Worm (Caenorhabditis elegans) whole organism, late embryonic: ENCODE results near the gene K10B3.1.

ENCODE experiments used
- C38D4.7 ChIP-seq: fragments of 200-800 bp; sonication (Bioruptor generic); optimal IDR thresholded peaks from 2 replicates; lab custom pipeline; 2018; ENCODE audit warnings: mild to moderate bottlenecking, missing genetic modification characterization, moderate library complexity, missing compliant biosample characterization
- F13H6.1 ChIP-seq: sonication (generic microtip); optimal IDR thresholded peaks from 2 replicates; lab custom pipeline; 2016; ENCODE audit warnings: missing genetic modification characterization, missing compliant biosample characterization
- K02D7.2 ChIP-seq: sonication (generic microtip); optimal IDR thresholded peaks from 2 replicates; lab custom pipeline; 2017; ENCODE audit warnings: mild to moderate bottlenecking, missing genetic modification characterization, missing compliant biosample characterization
- K09A11.1 ChIP-seq: sonication (generic microtip); optimal IDR thresholded peaks from 2 replicates; lab custom pipeline; 2017; ENCODE audit warnings: antibody characterized with exemption, mild to moderate bottlenecking, missing genetic modification characterization, missing compliant biosample characterization; ENCODE audit not compliant: insufficient read depth
- ama-1 ChIP-seq: fragments of 150-350 bp; optimal IDR thresholded peaks from 2 replicates; lab custom pipeline; 2014
- ceh-19 ChIP-seq: fragments of 200-800 bp; sonication (Bioruptor generic); optimal IDR thresholded peaks from 2 replicates; lab custom pipeline; 2018; ENCODE audit warnings: mild to moderate bottlenecking, missing genetic modification characterization, missing compliant biosample characterization
- ceh-2 ChIP-seq: sonication (generic microtip); optimal IDR thresholded peaks from 2 replicates; lab custom pipeline; 2016; ENCODE audit warnings: missing genotype, missing genetic modification characterization, missing compliant biosample characterization
- ceh-24 ChIP-seq: sonication (generic microtip); optimal IDR thresholded peaks from 2 replicates; lab custom pipeline; 2016; ENCODE audit warnings: mild to moderate bottlenecking, missing genetic modification characterization, missing compliant biosample characterization
- ceh-30 ChIP-seq: fragments of 150-350 bp; optimal IDR thresholded peaks from 2 replicates; lab custom pipeline; 2014; ENCODE audit warnings: missing biosample characterization, missing genetic modification characterization
- ceh-45 ChIP-seq: fragments of 200-800 bp; sonication (Bioruptor generic); IDR thresholded peaks from 2 replicates; pipeline ENCODE4 v1.3.6; 2022; ENCODE audit warnings: missing genetic modification reagents, missing genetic modification characterization, missing compliant biosample characterization
- ceh-6 ChIP-seq: fragments of 200-800 bp; sonication (Bioruptor generic); optimal IDR thresholded peaks from 2 replicates; lab custom pipeline; 2018; ENCODE audit warnings: mild to moderate bottlenecking, missing genetic modification characterization, missing compliant biosample characterization
- dmd-4 ChIP-seq: sonication (generic microtip); optimal IDR thresholded peaks from 2 replicates; lab custom pipeline; 2016; ENCODE audit warnings: borderline replicate concordance, missing genetic modification characterization, missing compliant biosample characterization
- dve-1 ChIP-seq: sonication (generic microtip); optimal IDR thresholded peaks from 2 replicates; lab custom pipeline; 2017; ENCODE audit warnings: antibody characterized with exemption, mild to moderate bottlenecking, missing genetic modification characterization, missing compliant biosample characterization
- elt-4 ChIP-seq: sonication (generic microtip); optimal IDR thresholded peaks from 2 replicates; lab custom pipeline; 2016; ENCODE audit warnings: missing genetic modification characterization, missing compliant biosample characterization
- eyg-1 ChIP-seq: sonication (generic microtip); optimal IDR thresholded peaks from 2 replicates; lab custom pipeline; 2016; ENCODE audit warnings: missing genotype, missing genetic modification characterization, missing compliant biosample characterization
- fax-1 ChIP-seq: sonication (generic microtip); optimal IDR thresholded peaks from 2 replicates; lab custom pipeline; 2016; ENCODE audit warnings: missing genotype, missing genetic modification characterization, missing compliant biosample characterization
- fkh-6 ChIP-seq: sonication (generic microtip); optimal IDR thresholded peaks from 2 replicates; lab custom pipeline; 2016; ENCODE audit warnings: missing genetic modification characterization, missing compliant biosample characterization
- gmeb-2 ChIP-seq: sonication (generic microtip); optimal IDR thresholded peaks from 2 replicates; lab custom pipeline; 2016; ENCODE audit warnings: missing genetic modification characterization, inconsistent platforms, missing compliant biosample characterization
- hlh-13 ChIP-seq: fragments of 200-800 bp; sonication (Bioruptor generic); optimal IDR thresholded peaks from 2 replicates; lab custom pipeline; 2018; ENCODE audit warnings: mild to moderate bottlenecking, missing genetic modification characterization, missing compliant biosample characterization
- hlh-15 ChIP-seq: sonication (generic microtip); optimal IDR thresholded peaks from 2 replicates; lab custom pipeline; 2016; ENCODE audit warnings: missing genetic modification characterization, missing compliant biosample characterization
- hlh-6 ChIP-seq: sonication (generic microtip); optimal IDR thresholded peaks from 2 replicates; lab custom pipeline; 2016; ENCODE audit warnings: missing genotype, missing genetic modification characterization, missing compliant biosample characterization
- hlh-8 ChIP-seq: sonication (generic microtip); optimal IDR thresholded peaks from 2 replicates; lab custom pipeline; 2016; ENCODE audit warnings: missing genotype, missing genetic modification characterization, missing compliant biosample characterization
- mec-3 ChIP-seq: sonication (generic microtip); optimal IDR thresholded peaks from 2 replicates; lab custom pipeline; 2016; ENCODE audit warnings: borderline replicate concordance, missing genetic modification characterization, missing compliant biosample characterization
- nhr-11 ChIP-seq: fragments of 150-350 bp; optimal IDR thresholded peaks from 2 replicates; lab custom pipeline; 2014; ENCODE audit warnings: missing biosample characterization, missing genetic modification characterization
- nhr-232 ChIP-seq: sonication (generic microtip); optimal IDR thresholded peaks from 2 replicates; lab custom pipeline; 2016; ENCODE audit warnings: missing genetic modification characterization, missing compliant biosample characterization
- npax-4 ChIP-seq: sonication (generic microtip); optimal IDR thresholded peaks from 2 replicates; lab custom pipeline; 2016; ENCODE audit warnings: missing genetic modification characterization, missing compliant biosample characterization
- odd-2 ChIP-seq: sonication (generic microtip); optimal IDR thresholded peaks from 2 replicates; lab custom pipeline; 2017; ENCODE audit warnings: antibody characterized with exemption, mild to moderate bottlenecking, missing genetic modification characterization, missing compliant biosample characterization
- pag-3 ChIP-seq: sonication (generic microtip); optimal IDR thresholded peaks from 2 replicates; lab custom pipeline; 2016; ENCODE audit warnings: missing compliant biosample characterization, missing genetic modification characterization, borderline replicate concordance
- pat-9 ChIP-seq: fragments of 200-800 bp; sonication (Bioruptor generic); optimal IDR thresholded peaks from 2 replicates; lab custom pipeline; 2018; ENCODE audit warnings: mild to moderate bottlenecking, missing genetic modification characterization, moderate library complexity, missing compliant biosample characterization
- pax-1 ChIP-seq: fragments of 150-350 bp; optimal IDR thresholded peaks from 2 replicates; lab custom pipeline; 2014; ENCODE audit warnings: missing biosample characterization, missing genetic modification characterization
- pha-4 ChIP-seq: fragments of 150-350 bp; optimal IDR thresholded peaks from 2 replicates; lab custom pipeline; 2018; ENCODE audit warnings: missing biosample characterization, missing genetic modification reagents, missing genetic modification characterization
- sox-2 ChIP-seq: fragments of 200-800 bp; sonication (Bioruptor generic); IDR thresholded peaks from 2 replicates; pipeline ENCODE4 v1.3.6; 2022; ENCODE audit warnings: missing genetic modification reagents, missing genetic modification characterization, missing compliant biosample characterization
- sox-4 ChIP-seq: sonication (generic microtip); optimal IDR thresholded peaks from 2 replicates; lab custom pipeline; 2017; ENCODE audit warnings: mild to moderate bottlenecking, missing genetic modification characterization, inconsistent platforms, missing compliant biosample characterization
- tbx-2 ChIP-seq: sonication (generic microtip); optimal IDR thresholded peaks from 2 replicates; lab custom pipeline; 2016; ENCODE audit warnings: missing genetic modification characterization, missing compliant biosample characterization
- unc-3 ChIP-seq, 2 experiments: fragments of 200-800 bp in 1 of 2; sonication (Bioruptor generic) in 1 of 2; sonication (generic microtip) in 1 of 2; conservative IDR thresholded peaks in 1 of 2; optimal IDR thresholded peaks in 1 of 2; 2 replicates each; pipeline versions ENCODE4 v1.3.6 to Lab custom; 2016 to 2022; ENCODE audit warnings: missing compliant biosample characterization in 2 of 2, missing genetic modification characterization in 2 of 2, missing genetic modification reagents in 1 of 2
- unc-42 ChIP-seq: sonication (generic microtip); optimal IDR thresholded peaks from 2 replicates; lab custom pipeline; 2016; ENCODE audit warnings: missing genotype, missing genetic modification characterization, missing compliant biosample characterization
- unc-55 ChIP-seq: sonication (generic microtip); optimal IDR thresholded peaks from 2 replicates; lab custom pipeline; 2017; ENCODE audit warnings: missing biosample characterization, missing genetic modification reagents, missing genetic modification characterization

K10B3.1 gene

ce11 chrX:3135186-3135585 lies at the start of gene K10B3.1:
Gene K10B3.1, plus strand, starts transcription at chrX:3135486.
- no peak for TF ChIP-seq npax-4 (tag; lab: Kevin White, UChicago)
- no peak for TF ChIP-seq ama-1 (lab: Kevin White, UChicago)
- no peak for TF ChIP-seq F13H6.1 (tag; lab: Kevin White, UChicago)
- no peak for TF ChIP-seq unc-55 (GFP tag; lab: Kevin White, UChicago)
- TF ChIP-seq gmeb-2 (tag; lab: Kevin White, UChicago), result no peak
- no peak for TF ChIP-seq elt-4
- TF ChIP-seq pat-9 (tag; lab: Kevin White, UChicago), result no peak
- no peak for TF ChIP-seq sox-2 (GFP tag; lab: Robert Waterston, UW)
- no peak for TF ChIP-seq pag-3
- no peak for TF ChIP-seq dmd-4 (tag; lab: Kevin White, UChicago)
- no peak for TF ChIP-seq nhr-11 (tag; lab: Kevin White, UChicago)
- TF ChIP-seq tbx-2 (tag; lab: Kevin White, UChicago), result no peak
- TF ChIP-seq fax-1 (tag; lab: Kevin White, UChicago), result no peak
- no peak for TF ChIP-seq ceh-45 (GFP tag; lab: Robert Waterston, UW)
- TF ChIP-seq unc-3 (GFP tag; conservative IDR thresholded peaks at IDR 0.05; lab: Robert Waterston, UW), result no peak
- TF ChIP-seq unc-3 (tag; optimal IDR thresholded peaks at IDR 0.05; lab: Kevin White, UChicago), result no peak
- no peak for TF ChIP-seq ceh-30 (tag; lab: Kevin White, UChicago)
- TF ChIP-seq hlh-13 (GFP tag; lab: Kevin White, UChicago), result no peak

ce11 chrX:3087245-3087644 lies 48.0 kb upstream of the K10B3.1 start, which contains the start of gene F52E4.5:
Gene F52E4.5, minus strand, starts transcription at chrX:3087345.
- TF ChIP-seq sox-4 (tag; lab: Kevin White, UChicago) (no peak), hlh-15 (no peak), odd-2 (tag; lab: Kevin White, UChicago) (no peak), pax-1 (tag; lab: Kevin White, UChicago) (no peak), ceh-2 (no peak), mec-3 (no peak), ceh-19 (GFP tag; lab: Kevin White, UChicago) (no peak)
- TF ChIP-seq, all 69 proteins: peak for 0

- no peak for TF ChIP-seq unc-55 (GFP tag; lab: Kevin White, UChicago)
- no peak for TF ChIP-seq K09A11.1 (tag; lab: Kevin White, UChicago)
- no peak for TF ChIP-seq hlh-15
- TF ChIP-seq ceh-6 (GFP tag; lab: Kevin White, UChicago), result no peak
- TF ChIP-seq hlh-6 (tag; lab: Kevin White, UChicago), result no peak
- no peak for TF ChIP-seq dve-1 (tag; lab: Kevin White, UChicago)
- TF ChIP-seq gmeb-2 (tag; lab: Kevin White, UChicago), result no peak
- TF ChIP-seq unc-42, result no peak
- no peak for TF ChIP-seq ceh-45 (GFP tag; lab: Robert Waterston, UW)
- no peak for TF ChIP-seq pha-4 (tag; lab: Kevin White, UChicago)
- no peak for TF ChIP-seq ceh-24 (tag; lab: Kevin White, UChicago)
- no peak for TF ChIP-seq ceh-30 (tag; lab: Kevin White, UChicago)
- TF ChIP-seq F13H6.1 (tag; lab: Kevin White, UChicago), result no peak
- TF ChIP-seq fkh-6 (tag; lab: Kevin White, UChicago), result no peak
- no peak for TF ChIP-seq nhr-232 (tag; lab: Kevin White, UChicago)
- no peak for TF ChIP-seq pax-1 (tag; lab: Kevin White, UChicago)
- no peak for TF ChIP-seq mec-3
Observed at ce11 chrX:3087647-3088046, 47.6 kb upstream of the K10B3.1 start.

DNA sequence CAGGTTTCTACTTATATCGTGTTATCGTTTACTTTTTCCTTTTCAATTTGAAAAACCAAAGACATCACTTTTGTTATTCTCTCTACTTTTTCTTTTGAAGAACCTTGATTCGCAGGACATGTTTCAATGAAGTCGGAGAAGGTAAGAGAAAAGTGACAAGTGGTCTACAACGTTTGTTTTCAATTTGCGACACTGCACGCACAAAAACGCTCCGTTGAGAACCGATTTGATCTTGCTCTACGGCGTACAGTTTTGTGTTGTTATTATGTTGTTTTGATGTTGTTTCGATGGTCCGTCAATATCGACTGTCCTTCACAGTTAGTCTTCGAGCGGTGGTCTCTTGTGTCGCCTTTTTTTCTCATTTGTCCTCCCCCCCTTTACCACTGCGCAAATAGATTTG lies 45.9 kb upstream of the K10B3.1 start, which contains the start of gene pccb-1:
pccb-1 (plus strand) TSS at position 127 of the 400 bp plus-strand sequence.
- TF ChIP-seq K02D7.2 (tag; lab: Kevin White, UChicago) (no peak), hlh-8 (tag; lab: Kevin White, UChicago) (no peak), ceh-6 (GFP tag; lab: Kevin White, UChicago) (no peak), hlh-6 (tag; lab: Kevin White, UChicago) (no peak), K09A11.1 (tag; lab: Kevin White, UChicago) (no peak), C38D4.7 (GFP tag; lab: Kevin White, UChicago) (no peak), unc-3 (GFP tag; conservative IDR thresholded peaks at IDR 0.05; lab: Robert Waterston, UW) (no peak), unc-3 (tag; optimal IDR thresholded peaks at IDR 0.05; lab: Kevin White, UChicago) (no peak), gmeb-2 (tag; lab: Kevin White, UChicago) (no peak), eyg-1 (no peak), fkh-6 (tag; lab: Kevin White, UChicago) (no peak)
